Fruit fly (Drosophila melanogaster): ENCODE data around the gene a6.

The a6 gene

dm6 chrX:1705929-1706328 lies 10.2 kb upstream of the a6 start (continued):
- no peak for TF ChIP-seq Kr (GFP tag; optimal IDR thresholded peaks at IDR 0.05)
- no peak for TF ChIP-seq gce (GFP tag; IDR thresholded peaks at IDR 0.05)
- TF ChIP-seq pum (GFP tag; optimal IDR thresholded peaks at IDR 0.05), result no peak
- TF ChIP-seq Ssrp (tag; optimal IDR thresholded peaks at IDR 0.05), result no peak
- no peak for TF ChIP-seq nau (GFP tag; optimal IDR thresholded peaks at IDR 0.05)
- no peak for TF ChIP-seq Mes4 (GFP tag; optimal IDR thresholded peaks at IDR 0.05)
- no peak for TF ChIP-seq fd3F (GFP tag; optimal IDR thresholded peaks at IDR 0.05)
- TF ChIP-seq Sox100B (GFP tag; optimal IDR thresholded peaks at IDR 0.05), result no peak
- peak; percentile 33 for TF ChIP-seq CG11504 (tag; optimal IDR thresholded peaks at IDR 0.05)
- TF ChIP-seq Meics (GFP tag; optimal IDR thresholded peaks at IDR 0.05), result peak; percentile 21
- TF ChIP-seq Abd-B (GFP tag; optimal IDR thresholded peaks at IDR 0.05), result no peak
- no peak for TF ChIP-seq HmgZ (tag; optimal IDR thresholded peaks at IDR 0.05)
- no peak for TF ChIP-seq CG5180 (GFP tag; optimal IDR thresholded peaks at IDR 0.05)
- TF ChIP-seq Fer1 (GFP tag; optimal IDR thresholded peaks at IDR 0.05), result no peak
- TF ChIP-seq tio (GFP tag; optimal IDR thresholded peaks at IDR 0.05), result no peak
- 0 out of 3 replicates have a peak, but pooled peaks have one; percentile 33 for TF ChIP-seq CG11695 (GFP tag; IDR thresholded peaks at IDR 0.05)
- TF ChIP-seq tll (GFP tag; optimal IDR thresholded peaks at IDR 0.05), result no peak
- TF ChIP-seq CG7963 (GFP tag; IDR thresholded peaks at IDR 0.05; ENCODE audit: partially characterized antibody), result no peak
- TF ChIP-seq CG7357 (GFP tag; IDR thresholded peaks at IDR 0.05), result no peak
- TF ChIP-seq CG33213 (GFP tag; optimal IDR thresholded peaks at IDR 0.05), result no peak
- TF ChIP-seq slou (GFP tag; optimal IDR thresholded peaks at IDR 0.05), result no peak
- no peak for TF ChIP-seq vvl (GFP tag; IDR thresholded peaks at IDR 0.05)
- no peak for TF ChIP-seq bbx (GFP tag; IDR thresholded peaks at IDR 0.05; ENCODE audit: partially characterized antibody)
- no peak for TF ChIP-seq CG5953 (GFP tag; IDR thresholded peaks at IDR 0.05)
- TF ChIP-seq CG18476 (GFP tag; optimal IDR thresholded peaks at IDR 0.05), result no peak
- no peak for TF ChIP-seq HmgD (GFP tag; optimal IDR thresholded peaks at IDR 0.05)
- no peak for TF ChIP-seq Gug (GFP tag; IDR thresholded peaks at IDR 0.05)
- TF ChIP-seq unpg (GFP tag; optimal IDR thresholded peaks at IDR 0.05), result no peak
- no peak for TF ChIP-seq B-H1 (GFP tag; IDR thresholded peaks at IDR 0.05)
- no peak for TF ChIP-seq gem (tag; optimal IDR thresholded peaks at IDR 0.05)
- TF ChIP-seq CG13287 (GFP tag; IDR thresholded peaks at IDR 0.05; ENCODE audit: partially characterized antibody), result no peak
- no peak for TF ChIP-seq fd64A (GFP tag; optimal IDR thresholded peaks at IDR 0.05)
- no peak for TF ChIP-seq crp (GFP tag; optimal IDR thresholded peaks at IDR 0.05)
- TF ChIP-seq Dad (GFP tag; optimal IDR thresholded peaks at IDR 0.05), result no peak
- no peak for TF ChIP-seq CG2129 (GFP tag; IDR thresholded peaks at IDR 0.05; ENCODE audit: partially characterized antibody)
- no peak for TF ChIP-seq CG9817 (tag; optimal IDR thresholded peaks at IDR 0.05)
- no peak for TF ChIP-seq CG31224 (GFP tag; IDR thresholded peaks at IDR 0.05)
- no peak for TF ChIP-seq CG12104 (GFP tag; optimal IDR thresholded peaks at IDR 0.05)
- TF ChIP-seq Pdp1 (GFP tag; optimal IDR thresholded peaks at IDR 0.05), result no peak
- TF ChIP-seq CG8359 (GFP tag; optimal IDR thresholded peaks at IDR 0.05; ENCODE audit: borderline replicate concordance), result no peak
- no peak for TF ChIP-seq pzg (GFP tag; optimal IDR thresholded peaks at IDR 0.05)
- no peak for TF ChIP-seq sqz (GFP tag; optimal IDR thresholded peaks at IDR 0.05)
- TF ChIP-seq CG10431 (GFP tag; optimal IDR thresholded peaks at IDR 0.05), result no peak
- no peak for TF ChIP-seq p53 (GFP tag; optimal IDR thresholded peaks at IDR 0.05)
- no peak for TF ChIP-seq CG9437 (GFP tag; optimal IDR thresholded peaks at IDR 0.05)
- no peak for TF ChIP-seq Gsc (GFP tag; IDR thresholded peaks at IDR 0.05)
- no peak for TF ChIP-seq CG4617 (GFP tag; optimal IDR thresholded peaks at IDR 0.05; ENCODE audit: borderline replicate concordance)
- TF ChIP-seq Ets97D (GFP tag; optimal IDR thresholded peaks at IDR 0.05), result no peak
- TF ChIP-seq CG6791 (GFP tag; IDR thresholded peaks at IDR 0.05; ENCODE audit: partially characterized antibody), result no peak
- TF ChIP-seq CG5245 (GFP tag; optimal IDR thresholded peaks at IDR 0.05), result no peak
